Worm (Caenorhabditis elegans) whole organism, young adult: Measurements from ENCODE around the gene clec-163.

Source experiments
- ama-1 ChIP-seq, 3 experiments: fragments of 150-350 bp in 1 of 3; sonication (generic microtip) in 2 of 3; optimal IDR thresholded peaks; 2 replicates each; lab custom pipeline; 2014 to 2018; ENCODE audit warnings: missing biosample characterization in 2 of 3, missing genetic modification characterization in 2 of 3, missing genetic modification reagents in 2 of 3
- him-1 ChIP-seq: sonication (generic microtip); optimal IDR thresholded peaks from 2 replicates; lab custom pipeline; 2016; ENCODE audit warnings: missing genotype, missing genetic modification reagents, missing genetic modification characterization, missing compliant biosample characterization
- hmg-1.2 ChIP-seq: fragments of 200-800 bp; sonication (Bioruptor generic); IDR thresholded peaks from 2 replicates; pipeline ENCODE4 v1.3.6; 2022; ENCODE audit warnings: missing genetic modification reagents, missing genetic modification characterization, missing compliant biosample characterization
- hmg-20 ChIP-seq: fragments of 200-800 bp; sonication (Bioruptor generic); IDR thresholded peaks from 2 replicates; pipeline ENCODE4 v1.3.6; 2022; ENCODE audit warnings: missing genetic modification reagents, missing genetic modification characterization, missing compliant biosample characterization
- let-607 ChIP-seq, 2 experiments: fragments of 200-800 bp in 1 of 2; sonication (Bioruptor generic) in 1 of 2; sonication (generic microtip) in 1 of 2; optimal IDR thresholded peaks; 2 replicates each; lab custom pipeline; 2016 to 2018; ENCODE audit warnings: mild to moderate bottlenecking in 2 of 2, missing compliant biosample characterization in 2 of 2, missing genetic modification characterization in 2 of 2, moderate library complexity in 2 of 2, missing genotype in 1 of 2
- madf-10 ChIP-seq: sonication (generic microtip); optimal IDR thresholded peaks from 2 replicates; lab custom pipeline; 2016; ENCODE audit warnings: mild to moderate bottlenecking, missing genetic modification characterization, missing compliant biosample characterization
- nfyb-1 ChIP-seq: fragments of 200-800 bp; sonication (Bioruptor generic); IDR thresholded peaks from 2 replicates; pipeline ENCODE4 v1.3.6; 2022; ENCODE audit warnings: missing genetic modification reagents, missing genetic modification characterization, missing compliant biosample characterization
- nhr-90 ChIP-seq: sonication (generic microtip); optimal IDR thresholded peaks from 2 replicates; lab custom pipeline; 2016; ENCODE audit warnings: missing genotype, mild to moderate bottlenecking, missing genetic modification characterization, missing compliant biosample characterization
- pha-4 ChIP-seq: fragments of 150-350 bp; sonication (generic microtip); optimal IDR thresholded peaks from 2 replicates; lab custom pipeline; 2014; ENCODE audit warnings: missing biosample characterization, missing genetic modification reagents, missing genetic modification characterization

ce11 chrIII:10812798-10813295 lies 18.7 kb downstream of the clec-163 start:
- TF ChIP-seq nhr-90 (tag; lab: Kevin White, UChicago) = no peak
- TF ChIP-seq hmg-20 (GFP tag; lab: Robert Waterston, UW) = no peak
- TF ChIP-seq nfyb-1 (GFP tag; lab: Robert Waterston, UW) = 0 out of 2 replicates have a peak, but pooled peaks have one; percentile 49
- TF ChIP-seq ama-1 (optimal IDR thresholded peaks at IDR 0.05; lab: Kevin White, UChicago) = no peak
- no peak for TF ChIP-seq ama-1 (GFP tag; optimal IDR thresholded peaks at IDR 0.05; lab: Kevin White, UChicago)
- no peak for TF ChIP-seq madf-10 (tag; lab: Kevin White, UChicago)
- TF ChIP-seq hmg-1.2 (GFP tag; lab: Robert Waterston, UW) = no peak
- no peak for TF ChIP-seq him-1 (tag; lab: Kevin White, UChicago)
- TF ChIP-seq let-607 (tag; optimal IDR thresholded peaks at IDR 0.05; lab: Kevin White, UChicago) = no peak
- no peak for TF ChIP-seq pha-4 (tag; lab: Kevin White, UChicago)
